Fruit fly (Drosophila melanogaster) whole organism, embryonic: Measurements from ENCODE around the gene CG44000.
A peak's percentile ranks its signal among the peaks of the same experiment; 100 is the strongest.

ENCODE experiments used
- BEAF-32 ChIP-seq: fragments of 200-800 bp; sonication (Bioruptor generic); optimal IDR thresholded peaks from 3 replicates; lab custom pipeline; 2017; ENCODE audit warnings: missing biosample characterization, missing genetic modification characterization, mild to moderate bottlenecking, moderate library complexity, missing genetic modification reagents
- Blimp-1 ChIP-seq: fragments of 200-800 bp; sonication (Bioruptor generic); optimal IDR thresholded peaks from 3 replicates; lab custom pipeline; 2018; ENCODE audit warnings: missing biosample characterization, missing genetic modification characterization, mild to moderate bottlenecking, moderate library complexity, missing genetic modification reagents
- CG10267 ChIP-seq: fragments of 200-800 bp; sonication (Bioruptor generic); optimal IDR thresholded peaks from 2 replicates; lab custom pipeline; 2018; ENCODE audit warnings: missing biosample characterization, mild to moderate bottlenecking, missing genetic modification characterization, moderate library complexity
- CG12104 ChIP-seq: fragments of 200-800 bp; sonication (Bioruptor generic); optimal IDR thresholded peaks from 3 replicates; lab custom pipeline; 2016; ENCODE audit warnings: missing biosample characterization, missing genetic modification characterization
- CG12155 ChIP-seq: fragments of 200-800 bp; sonication (Bioruptor generic); optimal IDR thresholded peaks from 3 replicates; lab custom pipeline; 2016; ENCODE audit warnings: missing biosample characterization, missing genetic modification characterization
- CG1602 ChIP-seq: fragments of 200-800 bp; sonication (Bioruptor generic); optimal IDR thresholded peaks from 3 replicates; lab custom pipeline; 2016; ENCODE audit warnings: missing biosample characterization, missing genetic modification characterization
- CG16813 ChIP-seq: fragments of 200-800 bp; sonication (Bioruptor generic); IDR thresholded peaks from 3 replicates; pipeline ENCODE4 v1.3.6; 2022; ENCODE audit warnings: missing biosample characterization, missing genetic modification characterization; ENCODE audit not compliant: partially characterized antibody
- CG16863 ChIP-seq: fragments of 200-800 bp; sonication (Bioruptor generic); optimal IDR thresholded peaks from 3 replicates; lab custom pipeline; 2016; ENCODE audit warnings: missing biosample characterization, missing genetic modification characterization
- CG17829 ChIP-seq: fragments of 200-800 bp; optimal IDR thresholded peaks from 2 replicates; lab custom pipeline; 2019; ENCODE audit warnings: missing biosample characterization, mild to moderate bottlenecking, missing genetic modification characterization, moderate library complexity
- CG1792 ChIP-seq: fragments of 200-800 bp; sonication (Bioruptor generic); optimal IDR thresholded peaks from 2 replicates; lab custom pipeline; 2016; ENCODE audit warnings: missing biosample characterization, missing genetic modification characterization
- CG34422 ChIP-seq: fragments of 200-800 bp; sonication (Bioruptor generic); IDR thresholded peaks from 3 replicates; pipeline ENCODE4 v1.3.6; 2022; ENCODE audit warnings: missing biosample characterization, missing genetic modification characterization
- CG4424 ChIP-seq: fragments of 200-800 bp; sonication (Bioruptor generic); optimal IDR thresholded peaks from 3 replicates; lab custom pipeline; 2016; ENCODE audit warnings: missing biosample characterization, missing genetic modification characterization
- CG7928 ChIP-seq: fragments of 200-800 bp; sonication (Bioruptor generic); optimal IDR thresholded peaks from 2 replicates; lab custom pipeline; 2017; ENCODE audit warnings: missing biosample characterization, mild to moderate bottlenecking, missing genetic modification characterization
- CG8281 ChIP-seq: fragments of 200-800 bp; sonication (Bioruptor generic); optimal IDR thresholded peaks from 2 replicates; lab custom pipeline; 2018; ENCODE audit warnings: missing biosample characterization, mild to moderate bottlenecking, missing genetic modification characterization, moderate library complexity
- CG8359 ChIP-seq: fragments of 200-800 bp; sonication (Bioruptor generic); optimal IDR thresholded peaks from 2 replicates; lab custom pipeline; 2017; ENCODE audit warnings: missing biosample characterization, mild to moderate bottlenecking, missing genetic modification characterization, borderline replicate concordance
- CG8478 ChIP-seq: fragments of >200 bp; optimal IDR thresholded peaks from 2 replicates; lab custom pipeline; 2018
- CG9797 ChIP-seq: fragments of 200-800 bp; sonication (Bioruptor generic); optimal IDR thresholded peaks from 3 replicates; lab custom pipeline; 2018; ENCODE audit warnings: missing biosample characterization, mild to moderate bottlenecking, missing genetic modification characterization
- CG9932 ChIP-seq: fragments of 200-800 bp; sonication (Bioruptor generic); IDR thresholded peaks from 2 replicates; pipeline ENCODE4 v1.3.6; 2022; ENCODE audit warnings: missing biosample characterization, missing genetic modification characterization
- CkIIα-i1 ChIP-seq: fragments of 200-800 bp; sonication (Bioruptor generic); IDR thresholded peaks from 2 replicates; pipeline ENCODE4 v1.3.6; 2022; ENCODE audit warnings: missing biosample characterization, missing genetic modification characterization
- Hr78 ChIP-seq, 2 experiments: fragments of 200-800 bp in 1 of 2; fragments of >200 bp in 1 of 2; sonication (Bioruptor generic) in 1 of 2; optimal IDR thresholded peaks; 2 replicates each; lab custom pipeline; 2017 to 2019; ENCODE audit warnings: missing biosample characterization in 2 of 2, missing genetic modification characterization in 2 of 2, mild to moderate bottlenecking in 1 of 2, moderate library complexity in 1 of 2
- MBD-R2 ChIP-seq: fragments of 200-800 bp; sonication (Bioruptor generic); IDR thresholded peaks from 2 replicates; pipeline ENCODE4 v1.3.6; 2022; ENCODE audit warnings: missing biosample characterization, missing genetic modification characterization
- Mrtf ChIP-seq: fragments of 200-800 bp; sonication (Bioruptor generic); IDR thresholded peaks from 3 replicates; pipeline ENCODE4 v1.3.6; 2022; ENCODE audit warnings: missing biosample characterization, missing genetic modification characterization
- NC2α ChIP-seq: fragments of 200-800 bp; sonication (Bioruptor generic); optimal IDR thresholded peaks from 2 replicates; lab custom pipeline; 2016; ENCODE audit warnings: missing biosample characterization, missing genetic modification characterization
- Nf-YB ChIP-seq: fragments of 200-800 bp; sonication (Bioruptor generic); optimal IDR thresholded peaks from 3 replicates; lab custom pipeline; 2019; ENCODE audit warnings: missing biosample characterization, mild to moderate bottlenecking, missing genetic modification characterization, moderate library complexity
- Oaz ChIP-seq: fragments of 200-800 bp; sonication (Bioruptor generic); IDR thresholded peaks from 2 replicates; pipeline ENCODE4 v1.3.6; 2022; ENCODE audit warnings: missing biosample characterization, missing genetic modification characterization
- Sry-β ChIP-seq: fragments of 200-800 bp; sonication (Bioruptor generic); optimal IDR thresholded peaks from 2 replicates; lab custom pipeline; 2018; ENCODE audit warnings: missing biosample characterization, mild to moderate bottlenecking, missing genetic modification characterization, moderate library complexity
- Xbp1 ChIP-seq: fragments of 200-800 bp; sonication (Bioruptor generic); optimal IDR thresholded peaks from 3 replicates; lab custom pipeline; 2016; ENCODE audit warnings: missing biosample characterization, mild to moderate bottlenecking, missing genetic modification characterization
- ap ChIP-seq: fragments of 200-800 bp; sonication (Bioruptor generic); IDR thresholded peaks from 2 replicates; pipeline ENCODE4 v1.3.6; 2022; ENCODE audit warnings: missing biosample characterization, missing genetic modification characterization
- bbx ChIP-seq: fragments of 200-800 bp; sonication (Bioruptor generic); IDR thresholded peaks from 2 replicates; pipeline ENCODE4 v1.3.6; 2022; ENCODE audit warnings: missing biosample characterization, missing genetic modification characterization; ENCODE audit not compliant: partially characterized antibody
- btn ChIP-seq: fragments of 200-800 bp; sonication (Bioruptor generic); optimal IDR thresholded peaks from 2 replicates; lab custom pipeline; 2016; ENCODE audit warnings: missing biosample characterization, missing genetic modification characterization
- chif ChIP-seq, 2 experiments: fragments of 200-800 bp; sonication (Bioruptor generic); optimal IDR thresholded peaks; 3 replicates each; lab custom pipeline; 2016; ENCODE audit warnings: missing biosample characterization in 2 of 2, missing genetic modification characterization in 2 of 2
- dimm ChIP-seq: fragments of 200-800 bp; sonication (Bioruptor generic); IDR thresholded peaks from 2 replicates; pipeline ENCODE4 v1.3.6; 2022; ENCODE audit warnings: missing biosample characterization, missing genetic modification characterization
- dpn ChIP-seq, 2 experiments: fragments of 200-800 bp; sonication (Bioruptor generic); optimal IDR thresholded peaks; 3 replicates each; lab custom pipeline; 2016; ENCODE audit warnings: missing biosample characterization in 2 of 2, missing genetic modification characterization in 2 of 2
- emc ChIP-seq: fragments of 200-800 bp; sonication (Bioruptor generic); optimal IDR thresholded peaks from 2 replicates; lab custom pipeline; 2016; ENCODE audit warnings: missing biosample characterization, missing genetic modification characterization
- eve ChIP-seq, 2 experiments: fragments of >200 bp; optimal IDR thresholded peaks; 2 replicates each; lab custom pipeline; 2017; ENCODE audit warnings: missing biosample characterization in 2 of 2, missing genetic modification characterization in 2 of 2
- hth ChIP-seq: fragments of >200 bp; optimal IDR thresholded peaks from 2 replicates; lab custom pipeline; 2017; ENCODE audit warnings: inconsistent platforms
- inv ChIP-seq: fragments of 200-800 bp; sonication (Bioruptor generic); IDR thresholded peaks from 2 replicates; pipeline ENCODE4 v1.3.6; 2022; ENCODE audit warnings: missing biosample characterization, missing genetic modification characterization; ENCODE audit not compliant: partially characterized antibody
- kah ChIP-seq: fragments of 200-800 bp; sonication (Bioruptor generic); optimal IDR thresholded peaks from 2 replicates; lab custom pipeline; 2018; ENCODE audit warnings: missing biosample characterization, mild to moderate bottlenecking, missing genetic modification characterization
- lmd ChIP-seq: fragments of 200-800 bp; sonication (Bioruptor generic); IDR thresholded peaks from 2 replicates; pipeline ENCODE4 v1.3.6; 2022; ENCODE audit warnings: missing biosample characterization, missing genetic modification characterization
- mam ChIP-seq: fragments of 200-800 bp; sonication (Bioruptor generic); optimal IDR thresholded peaks from 3 replicates; lab custom pipeline; 2016; ENCODE audit warnings: missing biosample characterization, missing genetic modification characterization
- org-1 ChIP-seq: fragments of 200-800 bp; sonication (Bioruptor generic); optimal IDR thresholded peaks from 2 replicates; lab custom pipeline; 2017; ENCODE audit warnings: missing biosample characterization, missing genetic modification characterization
- p53 ChIP-seq: fragments of 200-800 bp; sonication (Bioruptor generic); optimal IDR thresholded peaks from 2 replicates; lab custom pipeline; 2016; ENCODE audit warnings: missing biosample characterization, missing genetic modification characterization
- pzg ChIP-seq: fragments of 200-800 bp; sonication (Bioruptor generic); optimal IDR thresholded peaks from 3 replicates; lab custom pipeline; 2018; ENCODE audit warnings: missing biosample characterization, mild to moderate bottlenecking, missing genetic modification characterization, moderate library complexity
- scrt ChIP-seq: fragments of 200-800 bp; sonication (Bioruptor generic); optimal IDR thresholded peaks from 2 replicates; lab custom pipeline; 2018; ENCODE audit warnings: missing biosample characterization, mild to moderate bottlenecking, missing genetic modification characterization, moderate library complexity
- sd ChIP-seq: fragments of 200-800 bp; sonication (Bioruptor generic); optimal IDR thresholded peaks from 3 replicates; lab custom pipeline; 2018; ENCODE audit warnings: missing biosample characterization, mild to moderate bottlenecking, missing genetic modification characterization, moderate library complexity
- shn ChIP-seq: fragments of 200-800 bp; sonication (Bioruptor generic); optimal IDR thresholded peaks from 3 replicates; lab custom pipeline; 2016; ENCODE audit warnings: missing biosample characterization, missing genetic modification characterization
- ssp ChIP-seq: fragments of 200-800 bp; sonication (Bioruptor generic); IDR thresholded peaks from 2 replicates; pipeline ENCODE4 v1.3.6; 2022; ENCODE audit warnings: missing biosample characterization, missing genetic modification characterization
- stwl ChIP-seq: fragments of 200-800 bp; sonication (Bioruptor generic); optimal IDR thresholded peaks from 3 replicates; lab custom pipeline; 2018; ENCODE audit warnings: missing biosample characterization, mild to moderate bottlenecking, missing genetic modification characterization, moderate library complexity
- sug ChIP-seq: fragments of 200-800 bp; optimal IDR thresholded peaks from 2 replicates; lab custom pipeline; 2019; ENCODE audit warnings: missing biosample characterization, mild to moderate bottlenecking, missing genetic modification characterization, moderate library complexity
- vvl ChIP-seq: fragments of 200-800 bp; sonication (Bioruptor generic); IDR thresholded peaks from 2 replicates; pipeline ENCODE4 v1.3.6; 2022; ENCODE audit warnings: missing biosample characterization, missing genetic modification characterization

The CG44000 gene

DNA sequence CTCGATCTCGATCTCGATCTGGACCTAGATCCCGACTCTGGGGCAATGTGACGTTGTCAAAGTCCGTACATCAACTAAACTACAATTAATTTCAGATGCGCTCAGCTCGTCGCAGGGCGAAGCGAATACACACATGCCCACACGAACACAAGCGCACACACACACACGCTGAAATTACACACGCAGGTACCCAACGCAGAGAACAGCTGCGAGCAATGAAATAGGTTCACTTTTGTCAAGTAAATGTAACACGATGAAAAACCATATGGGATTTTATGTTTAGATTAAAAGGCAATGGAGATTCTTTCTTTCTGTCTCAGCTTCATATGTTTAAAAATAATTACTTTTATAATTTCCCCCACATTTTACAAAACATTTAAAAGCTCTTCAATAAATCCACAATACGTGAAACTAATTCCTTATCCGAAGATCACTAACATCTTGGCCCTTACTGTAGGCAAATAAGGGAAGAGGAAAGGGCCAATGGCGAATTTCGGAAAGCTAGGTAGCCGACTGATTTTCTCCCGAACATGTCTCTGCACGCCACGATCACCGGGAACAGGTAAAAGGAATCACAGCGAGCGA, 42.7 kb upstream of the CG44000 start (continued):
- peak in 1 of 2 experiments; percentile 60 for TF ChIP-seq Hr78 (GFP tag; optimal IDR thresholded peaks at IDR 0.05; lab: Kevin White, UChicago)
- no peak for TF ChIP-seq inv
- TF ChIP-seq CG12104 (GFP tag; lab: Kevin White, UChicago), result peak; percentile 73
- peak; percentile 74; the same call in 2 of the 3 replicates for TF ChIP-seq Mrtf (GFP tag; lab: Robert Waterston, UW)
- TF ChIP-seq btn, result no peak
- TF ChIP-seq kah (GFP tag; lab: Kevin White, UChicago), result peak; percentile 60
- no peak for TF ChIP-seq Sry-β (GFP tag; lab: Kevin White, UChicago)
- TF ChIP-seq vvl (GFP tag; lab: Robert Waterston, UW), result peak; percentile 88
- TF ChIP-seq CG17829 (tag; lab: Kevin White, UChicago), result peak; percentile 92
- peak; percentile 31 for TF ChIP-seq shn
- TF ChIP-seq eve (GFP tag; optimal IDR thresholded peaks at IDR 0.05; lab: Kevin White, UChicago), result peak in 1 of 2 experiments; percentile 85
- peak; percentile 68 for TF ChIP-seq CG8359
- TF ChIP-seq CG8478 (lab: Kevin White, UChicago), result no peak
- peak; percentile 73 for TF ChIP-seq CG1602 (GFP tag; lab: Kevin White, UChicago)
- peak; percentile 97 for TF ChIP-seq p53 (GFP tag; lab: Kevin White, UChicago)
- peak; percentile 57 for TF ChIP-seq CG8281
- TF ChIP-seq sd (tag; lab: Kevin White, UChicago), result peak; percentile 53
- peak; percentile 78 for TF ChIP-seq CG9932 (GFP tag; lab: Robert Waterston, UW)
- peak; percentile 11 for TF ChIP-seq CG9797
- TF ChIP-seq Nf-YB (GFP tag; lab: Kevin White, UChicago), result peak; percentile 75
- no peak for TF ChIP-seq BEAF-32 (GFP tag; lab: Kevin White, UChicago)
- TF ChIP-seq ap, result peak; percentile 26; the same call in 1 of the 2 replicates
- TF ChIP-seq Blimp-1 (GFP tag; lab: Kevin White, UChicago), result peak; percentile 73
- peak; percentile 78 for TF ChIP-seq scrt (GFP tag; lab: Kevin White, UChicago)
- TF ChIP-seq MBD-R2, result peak; percentile 33; the same call in 1 of the 2 replicates
- TF ChIP-seq CG16863 (GFP tag; lab: Kevin White, UChicago), result peak; percentile 64
- TF ChIP-seq CkIIα-i1 (GFP tag; lab: Robert Waterston, UW), result no peak
- TF ChIP-seq dimm (GFP tag; lab: Robert Waterston, UW), result peak; percentile 67
- TF ChIP-seq CG1792 (GFP tag; lab: Kevin White, UChicago), result peak; percentile 9
- no peak for TF ChIP-seq stwl
- peak; percentile 35 for TF ChIP-seq ssp (GFP tag; lab: Robert Waterston, UW)
- TF ChIP-seq emc, result peak; percentile 38
- TF ChIP-seq Xbp1 (GFP tag; lab: Kevin White, UChicago), result peak; percentile 79
- peak; percentile 70 for TF ChIP-seq mam (GFP tag; lab: Kevin White, UChicago)
- peak; percentile 80 for TF ChIP-seq sug (tag; lab: Kevin White, UChicago)
- peak; percentile 83 for TF ChIP-seq CG10267 (tag; lab: Kevin White, UChicago)
- TF ChIP-seq chif (GFP tag; optimal IDR thresholded peaks at IDR 0.05; lab: Kevin White, UChicago), result peak; percentile 74 to 85
- 0 out of 3 replicates have a peak, but pooled peaks have one; percentile 13 for TF ChIP-seq CG16813 (GFP tag; lab: Robert Waterston, UW)
- no peak for TF ChIP-seq hth (lab: Kevin White, UChicago)
- TF ChIP-seq org-1, result peak; percentile 78
- TF ChIP-seq CG34422 (GFP tag; lab: Robert Waterston, UW), result peak; percentile 75; the same call in 2 of the 3 replicates
- TF ChIP-seq dpn (GFP tag; optimal IDR thresholded peaks at IDR 0.05; lab: Kevin White, UChicago), result peak; percentile 58 to 64
- TF ChIP-seq pzg, result no peak
- TF ChIP-seq CG4424 (GFP tag; lab: Kevin White, UChicago), result peak; percentile 75
- peak; percentile 58 for TF ChIP-seq Oaz
- TF ChIP-seq CG12155 (GFP tag; lab: Kevin White, UChicago), result peak; percentile 75
- no peak for TF ChIP-seq NC2α (GFP tag; lab: Kevin White, UChicago)
- peak; percentile 84 for TF ChIP-seq lmd (GFP tag; lab: Robert Waterston, UW)
- TF ChIP-seq bbx (GFP tag; lab: Robert Waterston, UW), result no peak; the same call in 1 of the 2 replicates
- TF ChIP-seq CG7928, result peak; percentile 53
